Fruit fly (Drosophila melanogaster): Measurements from ENCODE around the gene Kcmf1.

Gene Kcmf1

DNA sequence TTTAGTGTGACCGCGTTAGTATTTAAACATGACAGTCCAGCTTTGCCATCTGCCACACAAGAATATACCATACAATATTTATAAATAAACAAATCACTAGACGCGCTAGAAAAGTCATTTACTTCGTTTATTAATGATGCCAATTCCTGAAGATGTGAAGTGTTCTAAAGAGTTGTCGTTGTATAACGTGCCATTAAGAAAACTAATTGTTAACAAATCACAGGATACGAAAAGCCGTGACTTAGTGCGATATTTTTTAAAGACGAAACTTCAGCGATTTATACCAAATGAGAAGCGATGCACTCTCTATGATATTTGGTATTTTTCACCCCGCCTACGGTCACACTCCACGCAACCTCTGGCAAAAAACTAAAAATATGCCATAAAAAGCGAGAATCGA lies 24.7 kb upstream of the Kcmf1 start, which contains the start of gene neur (continued):
- TF ChIP-seq vvl (GFP tag; IDR thresholded peaks at IDR 0.05) (no peak; the same call in 1 of the 2 replicates), CG2199 (GFP tag; IDR thresholded peaks at IDR 0.05) (no peak), chif (GFP tag; optimal IDR thresholded peaks at IDR 0.05) (peak in 1 of 2 experiments; percentile 3), grau (tag; optimal IDR thresholded peaks at IDR 0.05) (peak; percentile 34), fru (optimal IDR thresholded peaks at IDR 0.05) (no peak), pnt (GFP tag; optimal IDR thresholded peaks at IDR 0.05) (no peak), CG10209 (GFP tag; optimal IDR thresholded peaks at IDR 0.05) (no peak), CG18262 (tag; optimal IDR thresholded peaks at IDR 0.05) (peak; percentile 30), CG16779 (GFP tag; IDR thresholded peaks at IDR 0.05) (no peak), cas (GFP tag; IDR thresholded peaks at IDR 0.05) (no peak), CG11398 (GFP tag; optimal IDR thresholded peaks at IDR 0.05) (no peak), E2f2 (GFP tag; IDR thresholded peaks at IDR 0.05) (0 out of 2 replicates have a peak, but pooled peaks have one; percentile 13), CG2678 (tag; optimal IDR thresholded peaks at IDR 0.05) (no peak), NC2β (GFP tag; optimal IDR thresholded peaks at IDR 0.05) (peak; percentile 26), CG10979 (tag; optimal IDR thresholded peaks at IDR 0.05) (no peak), CG13775 (GFP tag; optimal IDR thresholded peaks at IDR 0.05) (peak; percentile 28), nerfin-1 (tag; optimal IDR thresholded peaks at IDR 0.05) (peak; percentile 9), jing (GFP tag; optimal IDR thresholded peaks at IDR 0.05) (no peak), CG14710 (tag; optimal IDR thresholded peaks at IDR 0.05) (peak; percentile 73), CG12744 (GFP tag; optimal IDR thresholded peaks at IDR 0.05) (no peak), Sry-δ (GFP tag; optimal IDR thresholded peaks at IDR 0.05) (peak; percentile 74), Scr (GFP tag; IDR thresholded peaks at IDR 0.05; ENCODE audit: partially characterized antibody) (peak; percentile 78), Sry-β (GFP tag; optimal IDR thresholded peaks at IDR 0.05) (no peak), lola (GFP tag; optimal IDR thresholded peaks at IDR 0.05) (peak in 1 of 3 experiments; percentile 23), CG2202 (tag; optimal IDR thresholded peaks at IDR 0.05) (no peak), insv (GFP tag; optimal IDR thresholded peaks at IDR 0.05) (peak in 1 of 2 experiments; percentile 22), Ets97D (GFP tag; optimal IDR thresholded peaks at IDR 0.05) (peak; percentile 97), CG18599 (GFP tag; optimal IDR thresholded peaks at IDR 0.05) (peak; percentile 4), crp (GFP tag; optimal IDR thresholded peaks at IDR 0.05) (peak in 1 of 2 experiments; percentile 61), Camta (GFP tag; optimal IDR thresholded peaks at IDR 0.05) (no peak), mirr (GFP tag; optimal IDR thresholded peaks at IDR 0.05) (no peak), Lhr (GFP tag; optimal IDR thresholded peaks at IDR 0.05) (peak; percentile 83), schlank (tag; optimal IDR thresholded peaks at IDR 0.05) (no peak), HmgZ (tag; optimal IDR thresholded peaks at IDR 0.05) (peak; percentile 20), lov (optimal IDR thresholded peaks at IDR 0.05) (no peak), lov (GFP tag; IDR thresholded peaks at IDR 0.05) (no peak), dysf (GFP tag; IDR thresholded peaks at IDR 0.05) (no peak; the same call in 2 of the 3 replicates), Hand (GFP tag; optimal IDR thresholded peaks at IDR 0.05) (no peak), CG14860 (GFP tag; IDR thresholded peaks at IDR 0.05; ENCODE audit: partially characterized antibody) (0 out of 3 replicates have a peak, but pooled peaks have one; percentile 54), zfh1 (GFP tag; IDR thresholded peaks at IDR 0.05) (0 out of 3 replicates have a peak, but pooled peaks have one; percentile 35), h (optimal IDR thresholded peaks at IDR 0.05) (no peak), CG13287 (GFP tag; IDR thresholded peaks at IDR 0.05; ENCODE audit: partially characterized antibody) (peak; percentile 78), CG6791 (GFP tag; IDR thresholded peaks at IDR 0.05; ENCODE audit: partially characterized antibody) (peak; percentile 59; the same call in 2 of the 3 replicates), Tbp (GFP tag; optimal IDR thresholded peaks at IDR 0.05) (no peak), CG1602 (GFP tag; optimal IDR thresholded peaks at IDR 0.05) (peak; percentile 2), vfl (GFP tag; optimal IDR thresholded peaks at IDR 0.05) (no peak), Chrac-16 (GFP tag; optimal IDR thresholded peaks at IDR 0.05) (no peak), gce (GFP tag; IDR thresholded peaks at IDR 0.05) (no peak), BtbVII (GFP tag; optimal IDR thresholded peaks at IDR 0.05) (peak; percentile 4), nom (GFP tag; optimal IDR thresholded peaks at IDR 0.05) (no peak), CG2116 (GFP tag; optimal IDR thresholded peaks at IDR 0.05) (peak; percentile 54)
